Worm (Caenorhabditis elegans): Measurements from ENCODE around the gene srx-54.

srx-54 gene

DNA sequence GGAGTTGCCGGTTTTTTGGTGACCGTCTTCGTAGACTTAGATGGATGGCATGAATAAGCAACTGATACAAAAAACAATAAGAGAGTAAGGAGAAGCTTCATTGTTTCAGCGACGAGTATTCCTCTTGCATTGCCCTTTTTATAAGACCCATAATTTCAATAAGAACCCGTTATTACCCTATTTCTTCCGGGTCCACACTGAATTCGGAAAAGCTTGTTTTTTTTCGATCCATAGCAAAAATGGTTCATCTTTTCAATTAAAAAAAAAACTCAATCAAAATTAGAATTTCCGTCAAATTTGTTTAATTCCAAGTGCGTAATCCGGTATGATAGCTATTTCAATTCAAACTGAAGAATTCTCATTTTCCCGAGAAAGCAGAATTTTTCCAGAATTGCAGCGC, 12.0 kb downstream of the srx-54 start, which contains the start of gene Y102A5C.40:
Gene Y102A5C.40 (minus strand): TSS at position 101 of the 400 bp plus-strand sequence.
- no peak for TF ChIP-seq R02D3.7 (tag; optimal IDR thresholded peaks at IDR 0.05)
- TF ChIP-seq sea-2 (GFP tag; optimal IDR thresholded peaks at IDR 0.05): no peak
- TF ChIP-seq skn-1 (tag; optimal IDR thresholded peaks at IDR 0.05): no peak
- TF ChIP-seq pqm-1 (tag; optimal IDR thresholded peaks at IDR 0.05): no peak
- no peak for TF ChIP-seq elt-2 (tag; optimal IDR thresholded peaks at IDR 0.05)
- TF ChIP-seq fos-1 (tag; optimal IDR thresholded peaks at IDR 0.05): no peak
- TF ChIP-seq egl-5 (tag; optimal IDR thresholded peaks at IDR 0.05): no peak
- no peak for TF ChIP-seq elt-3 (tag; optimal IDR thresholded peaks at IDR 0.05)
- no peak for TF ChIP-seq fkh-10 (GFP tag; optimal IDR thresholded peaks at IDR 0.05)
- TF ChIP-seq nhr-237 (tag; optimal IDR thresholded peaks at IDR 0.05): no peak
- no peak for TF ChIP-seq eor-1 (tag; optimal IDR thresholded peaks at IDR 0.05)
- no peak for TF ChIP-seq zag-1 (tag; optimal IDR thresholded peaks at IDR 0.05)
- TF ChIP-seq nhr-67 (tag; optimal IDR thresholded peaks at IDR 0.05): no peak
- no peak for TF ChIP-seq ceh-28 (tag; optimal IDR thresholded peaks at IDR 0.05)
- TF ChIP-seq nhr-25 (tag; optimal IDR thresholded peaks at IDR 0.05): no peak
- TF ChIP-seq jun-1 (tag; optimal IDR thresholded peaks at IDR 0.05): no peak
- no peak for TF ChIP-seq egl-27 (tag; optimal IDR thresholded peaks at IDR 0.05)

DNA sequence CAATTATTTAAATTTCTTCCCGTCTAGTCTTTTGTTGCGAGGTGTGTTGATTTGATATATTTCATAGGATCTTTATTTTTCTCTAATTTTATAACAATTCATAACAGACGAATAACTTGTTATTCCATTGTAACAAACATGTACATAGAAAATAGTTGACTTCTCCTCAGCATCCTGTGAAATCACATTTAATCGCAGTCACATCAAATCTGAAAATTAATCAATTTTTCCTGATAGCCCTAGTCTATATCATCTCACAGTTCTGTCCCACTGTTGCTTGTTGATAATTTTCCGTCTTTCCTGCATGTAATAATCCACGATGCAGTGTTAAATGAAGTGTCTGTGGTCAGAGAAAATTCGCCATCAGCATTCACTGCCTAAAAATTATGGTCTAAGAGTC, 12.8 kb downstream of the srx-54 start:
- no peak for TF ChIP-seq ztf-4 (tag; optimal IDR thresholded peaks at IDR 0.05)
- no peak for TF ChIP-seq nhr-43 (tag; optimal IDR thresholded peaks at IDR 0.05; ENCODE audit: poor library complexity, severe bottlenecking)
- TF ChIP-seq hmg-11 (tag; optimal IDR thresholded peaks at IDR 0.05): no peak
- TF ChIP-seq elt-3 (tag; optimal IDR thresholded peaks at IDR 0.05): no peak
- TF ChIP-seq nhr-25 (tag; optimal IDR thresholded peaks at IDR 0.05): no peak
- no peak for TF ChIP-seq nhr-76 (tag; optimal IDR thresholded peaks at IDR 0.05)
- TF ChIP-seq fos-1 (tag; optimal IDR thresholded peaks at IDR 0.05): no peak
- no peak for TF ChIP-seq tbx-2 (tag; optimal IDR thresholded peaks at IDR 0.05)
- TF ChIP-seq snpc-4 (tag; optimal IDR thresholded peaks at IDR 0.05): no peak
- TF ChIP-seq lin-39 (tag; optimal IDR thresholded peaks at IDR 0.05): no peak
- no peak for TF ChIP-seq egl-5 (tag; optimal IDR thresholded peaks at IDR 0.05)
- TF ChIP-seq unc-62 (GFP tag; optimal IDR thresholded peaks at IDR 0.05): no peak
- no peak for TF ChIP-seq fkh-10 (GFP tag; optimal IDR thresholded peaks at IDR 0.05)
- no peak for TF ChIP-seq ZK546.5 (tag; optimal IDR thresholded peaks at IDR 0.05)
- no peak for TF ChIP-seq eor-1 (tag; optimal IDR thresholded peaks at IDR 0.05)

DNA sequence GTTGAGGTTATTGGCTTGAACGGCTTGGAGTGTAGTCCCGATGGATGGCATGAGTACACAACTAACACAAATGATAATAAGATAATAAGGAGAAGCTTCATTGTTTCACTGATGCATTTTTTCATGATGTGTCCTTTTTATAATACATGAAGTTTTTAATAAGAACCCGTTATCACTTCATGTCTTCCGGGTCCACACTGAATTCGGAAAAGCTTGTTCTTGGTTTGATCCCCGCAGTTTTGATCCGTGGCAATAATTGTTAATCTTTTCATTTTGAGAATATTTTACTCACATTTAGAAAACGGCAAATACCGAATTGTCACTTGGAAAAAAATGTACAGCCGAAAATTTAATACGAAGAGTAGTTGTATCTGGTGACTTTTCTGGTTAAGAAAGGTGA, 13.6 kb downstream of the srx-54 start, which contains the start of gene Y102A5C.27:
Gene Y102A5C.27 (minus strand): TSS at position 101 of the 400 bp plus-strand sequence.
- TF ChIP-seq lin-39 (tag; optimal IDR thresholded peaks at IDR 0.05): no peak
- no peak for TF ChIP-seq snpc-4 (tag; optimal IDR thresholded peaks at IDR 0.05)
- no peak for TF ChIP-seq eor-1 (tag; optimal IDR thresholded peaks at IDR 0.05)
- no peak for TF ChIP-seq nhr-43 (tag; optimal IDR thresholded peaks at IDR 0.05; ENCODE audit: poor library complexity, severe bottlenecking)
- TF ChIP-seq lsy-12 (tag; optimal IDR thresholded peaks at IDR 0.05): no peak

DNA sequence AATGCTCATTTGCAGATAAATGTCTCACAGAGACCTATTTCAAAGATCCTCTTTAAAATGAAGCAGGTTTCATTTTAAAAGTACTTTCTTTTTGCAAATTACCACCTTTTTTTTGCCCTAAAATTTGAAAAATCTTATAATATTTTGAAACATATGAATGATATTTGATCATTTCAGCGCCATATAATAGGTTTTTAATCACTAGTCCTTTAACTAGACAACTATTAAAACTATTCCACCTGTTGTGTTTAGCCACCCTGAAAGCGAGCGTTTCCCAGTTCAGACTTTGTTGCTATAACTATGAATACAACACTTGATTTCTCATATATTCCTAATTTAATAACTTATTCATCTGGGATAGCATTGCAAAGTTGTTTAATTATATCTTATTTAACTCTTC, 16.7 kb downstream of the srx-54 start, which contains the start of gene srz-95:
Gene srz-95 (plus strand): TSS at position 301 of the 400 bp plus-strand sequence.
- TF ChIP-seq pqm-1 (tag; optimal IDR thresholded peaks at IDR 0.05): no peak
- no peak for TF ChIP-seq nhr-11 (tag; optimal IDR thresholded peaks at IDR 0.05)
- no peak for TF ChIP-seq nhr-25 (tag; optimal IDR thresholded peaks at IDR 0.05)
- no peak for TF ChIP-seq nhr-77 (tag; optimal IDR thresholded peaks at IDR 0.05)
- TF ChIP-seq elt-3 (tag; optimal IDR thresholded peaks at IDR 0.05): no peak
- TF ChIP-seq jun-1 (tag; optimal IDR thresholded peaks at IDR 0.05): no peak
- TF ChIP-seq pha-4 (tag; optimal IDR thresholded peaks at IDR 0.05): no peak
- TF ChIP-seq ceh-16 (tag; optimal IDR thresholded peaks at IDR 0.05): no peak
- TF ChIP-seq nhr-12 (tag; optimal IDR thresholded peaks at IDR 0.05): no peak
- TF ChIP-seq aly-2 (tag; optimal IDR thresholded peaks at IDR 0.05): no peak
- no peak for TF ChIP-seq zag-1 (tag; optimal IDR thresholded peaks at IDR 0.05)
- TF ChIP-seq ZK546.5 (tag; optimal IDR thresholded peaks at IDR 0.05): no peak
- TF ChIP-seq ceh-82 (tag; optimal IDR thresholded peaks at IDR 0.05): no peak
- TF ChIP-seq ztf-11 (tag; optimal IDR thresholded peaks at IDR 0.05): no peak
- no peak for TF ChIP-seq nhr-28 (tag; optimal IDR thresholded peaks at IDR 0.05)
- no peak for TF ChIP-seq mdl-1 (tag; optimal IDR thresholded peaks at IDR 0.05)
- TF ChIP-seq fos-1 (tag; optimal IDR thresholded peaks at IDR 0.05): no peak
- no peak for TF ChIP-seq R02D3.7 (tag; optimal IDR thresholded peaks at IDR 0.05)
- no peak for TF ChIP-seq nhr-23 (tag; optimal IDR thresholded peaks at IDR 0.05)
- TF ChIP-seq ztf-4 (tag; optimal IDR thresholded peaks at IDR 0.05): no peak

Measured in whole organism, L3 larva.